Worm (Caenorhabditis elegans): Measurements from ENCODE around the gene F31A3.5.

Gene F31A3.5

ce11 chrX:17513507-17514113 is 49.8 kb downstream of the F31A3.5 start, which contains the start of gene nhr-1 (continued):
- TF ChIP-seq hmg-11 (tag; optimal IDR thresholded peaks at IDR 0.05): peak; percentile 95
- peak; percentile 90 for TF ChIP-seq mdl-1 (tag; optimal IDR thresholded peaks at IDR 0.05)
- peak; percentile 32 for TF ChIP-seq pqm-1 (tag; optimal IDR thresholded peaks at IDR 0.05)
- peak; percentile 82 for TF ChIP-seq nhr-23 (tag; optimal IDR thresholded peaks at IDR 0.05)
- peak; percentile 76 for TF ChIP-seq nhr-43 (tag; optimal IDR thresholded peaks at IDR 0.05; ENCODE audit: poor library complexity, severe bottlenecking)
- TF ChIP-seq aly-2 (tag; optimal IDR thresholded peaks at IDR 0.05): no peak
- TF ChIP-seq nhr-25 (tag; optimal IDR thresholded peaks at IDR 0.05): peak; percentile 87
- TF ChIP-seq lin-15B (tag; optimal IDR thresholded peaks at IDR 0.05): peak; percentile 35
- peak; percentile 61 for TF ChIP-seq elt-1 (tag; optimal IDR thresholded peaks at IDR 0.05)
- TF ChIP-seq unc-39 (tag; optimal IDR thresholded peaks at IDR 0.05): no peak
- peak; percentile 92 for TF ChIP-seq lin-39 (tag; optimal IDR thresholded peaks at IDR 0.05)
- peak; percentile 58 for TF ChIP-seq ztf-4 (tag; optimal IDR thresholded peaks at IDR 0.05)
- TF ChIP-seq pha-4 (tag; optimal IDR thresholded peaks at IDR 0.05): peak; percentile 73

- TF ChIP-seq daf-12 (tag; optimal IDR thresholded peaks at IDR 0.05) (no peak), ztf-11 (tag; optimal IDR thresholded peaks at IDR 0.05) (no peak), jun-1 (tag; optimal IDR thresholded peaks at IDR 0.05) (no peak), zag-1 (tag; optimal IDR thresholded peaks at IDR 0.05) (no peak), nhr-12 (tag; optimal IDR thresholded peaks at IDR 0.05) (no peak), unc-39 (tag; optimal IDR thresholded peaks at IDR 0.05) (no peak), nhr-76 (tag; optimal IDR thresholded peaks at IDR 0.05) (no peak), elt-2 (tag; optimal IDR thresholded peaks at IDR 0.05) (peak; percentile 35), lin-39 (tag; optimal IDR thresholded peaks at IDR 0.05) (no peak), nhr-11 (tag; optimal IDR thresholded peaks at IDR 0.05) (no peak), nhr-43 (tag; optimal IDR thresholded peaks at IDR 0.05; ENCODE audit: poor library complexity, severe bottlenecking) (no peak), ceh-9 (tag; optimal IDR thresholded peaks at IDR 0.05) (no peak), sea-2 (GFP tag; optimal IDR thresholded peaks at IDR 0.05) (no peak), ztf-4 (tag; optimal IDR thresholded peaks at IDR 0.05) (no peak), pqm-1 (tag; optimal IDR thresholded peaks at IDR 0.05) (peak; percentile 35), nhr-23 (tag; optimal IDR thresholded peaks at IDR 0.05) (no peak), egl-27 (tag; optimal IDR thresholded peaks at IDR 0.05) (no peak), ZK546.5 (tag; optimal IDR thresholded peaks at IDR 0.05) (no peak), nfya-1 (tag; optimal IDR thresholded peaks at IDR 0.05; ENCODE audit: insufficient read depth) (no peak), elt-1 (tag; optimal IDR thresholded peaks at IDR 0.05) (peak; percentile 88), eor-1 (tag; optimal IDR thresholded peaks at IDR 0.05) (no peak), ceh-16 (tag; optimal IDR thresholded peaks at IDR 0.05) (no peak), aly-2 (tag; optimal IDR thresholded peaks at IDR 0.05) (no peak)
These were observed 52.9 kb downstream of the F31A3.5 start for ce11 chrX:17510523-17510922.

- peak; percentile 54 for TF ChIP-seq pqm-1 (tag; optimal IDR thresholded peaks at IDR 0.05)
- TF ChIP-seq unc-62 (GFP tag; optimal IDR thresholded peaks at IDR 0.05): no peak
- TF ChIP-seq fos-1 (tag; optimal IDR thresholded peaks at IDR 0.05): no peak
- peak; percentile 80 for TF ChIP-seq elt-2 (tag; optimal IDR thresholded peaks at IDR 0.05)
- peak; percentile 60 for TF ChIP-seq pha-4 (tag; optimal IDR thresholded peaks at IDR 0.05)
These were observed 54.2 kb downstream of the F31A3.5 start for ce11 chrX:17509048-17509776.

ce11 chrX:17508137-17508536 is 55.3 kb downstream of the F31A3.5 start:
- no peak for TF ChIP-seq hmg-11 (tag; optimal IDR thresholded peaks at IDR 0.05)
- no peak for TF ChIP-seq nhr-43 (tag; optimal IDR thresholded peaks at IDR 0.05; ENCODE audit: poor library complexity, severe bottlenecking)
- no peak for TF ChIP-seq nhr-23 (tag; optimal IDR thresholded peaks at IDR 0.05)
- no peak for TF ChIP-seq zag-1 (tag; optimal IDR thresholded peaks at IDR 0.05)
- no peak for TF ChIP-seq nhr-11 (tag; optimal IDR thresholded peaks at IDR 0.05)
- no peak for TF ChIP-seq lin-39 (tag; optimal IDR thresholded peaks at IDR 0.05)
- no peak for TF ChIP-seq egl-5 (tag; optimal IDR thresholded peaks at IDR 0.05)
- no peak for TF ChIP-seq ceh-82 (tag; optimal IDR thresholded peaks at IDR 0.05)
- no peak for TF ChIP-seq fkh-2 (tag; optimal IDR thresholded peaks at IDR 0.05)
- no peak for TF ChIP-seq mml-1 (tag; optimal IDR thresholded peaks at IDR 0.05)
- TF ChIP-seq jun-1 (tag; optimal IDR thresholded peaks at IDR 0.05): no peak
- no peak for TF ChIP-seq ceh-16 (tag; optimal IDR thresholded peaks at IDR 0.05)
- no peak for TF ChIP-seq eor-1 (tag; optimal IDR thresholded peaks at IDR 0.05)
- no peak for TF ChIP-seq egl-27 (tag; optimal IDR thresholded peaks at IDR 0.05)
- no peak for TF ChIP-seq ZK546.5 (tag; optimal IDR thresholded peaks at IDR 0.05)
- no peak for TF ChIP-seq unc-62 (GFP tag; optimal IDR thresholded peaks at IDR 0.05)
- TF ChIP-seq pha-4 (tag; optimal IDR thresholded peaks at IDR 0.05): no peak
- TF ChIP-seq nfya-1 (tag; optimal IDR thresholded peaks at IDR 0.05; ENCODE audit: insufficient read depth): no peak

Measured in whole organism, L3 larva.